Worm (Caenorhabditis elegans): ENCODE measurements around the gene pos-1.

- TF ChIP-seq egl-27 (tag; optimal IDR thresholded peaks at IDR 0.05) (no peak), nhr-25 (tag; optimal IDR thresholded peaks at IDR 0.05) (no peak), mdl-1 (tag; optimal IDR thresholded peaks at IDR 0.05) (no peak), zag-1 (tag; optimal IDR thresholded peaks at IDR 0.05) (no peak), lin-39 (tag; optimal IDR thresholded peaks at IDR 0.05) (no peak), snpc-4 (tag; optimal IDR thresholded peaks at IDR 0.05) (no peak), elt-3 (tag; optimal IDR thresholded peaks at IDR 0.05) (no peak), pha-4 (tag; optimal IDR thresholded peaks at IDR 0.05) (no peak)
These were observed 13.1 kb upstream of the pos-1 start for ce11 chrV:8400808-8401207.

Measured in whole organism, L3 larva.